Worm (Caenorhabditis elegans): ENCODE measurements around the gene F56D6.23.

DNA sequence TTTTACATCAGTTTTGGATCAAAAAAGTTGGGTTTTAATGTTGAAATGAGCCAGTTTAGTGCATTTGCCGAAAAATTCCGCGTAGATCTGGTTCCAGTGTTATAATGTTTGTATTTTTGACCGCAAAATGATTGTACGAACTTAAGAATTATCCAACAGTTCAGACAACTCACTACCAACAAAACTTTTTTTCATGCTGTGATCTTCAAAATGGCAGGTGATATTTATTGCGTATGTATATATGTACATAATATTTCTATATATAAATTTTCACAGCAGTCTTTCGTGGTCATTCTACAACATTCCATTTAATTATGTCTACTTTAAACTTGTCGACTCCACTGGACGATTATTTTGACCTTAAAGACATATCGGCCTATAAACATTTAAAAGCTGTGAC lies 3.0 kb upstream of the F56D6.23 start, which contains the start of gene srz-20:
- no peak for TF ChIP-seq unc-39 (tag; optimal IDR thresholded peaks at IDR 0.05)
- TF ChIP-seq elt-1 (tag; optimal IDR thresholded peaks at IDR 0.05; ENCODE audit: borderline replicate concordance, insufficient read depth) = no peak
- TF ChIP-seq ceh-43 (GFP tag; optimal IDR thresholded peaks at IDR 0.05) = no peak
- TF ChIP-seq lsy-2 (tag; optimal IDR thresholded peaks at IDR 0.05) = no peak
- no peak for TF ChIP-seq blmp-1 (tag; optimal IDR thresholded peaks at IDR 0.05)
- TF ChIP-seq ham-2 (GFP tag; optimal IDR thresholded peaks at IDR 0.05) = no peak
- no peak for TF ChIP-seq lin-13 (tag; optimal IDR thresholded peaks at IDR 0.05)

Measured in whole organism, mixed stage, embryonic.